Worm (Caenorhabditis elegans) whole organism, L4 larva: ENCODE measurements around the gene srd-58.
A peak's percentile ranks its signal among the peaks of the same experiment; 100 is the strongest.

ENCODE experiments used
- F26F4.8 ChIP-seq: fragments of 200-800 bp; sonication (Bioruptor generic); conservative IDR thresholded peaks from 2 replicates; pipeline ENCODE4 v1.3.6; 2022; ENCODE audit warnings: missing genetic modification characterization, missing compliant biosample characterization
- T20F7.1 ChIP-seq: fragments of 200-800 bp; sonication (Bioruptor generic); optimal IDR thresholded peaks from 2 replicates; lab custom pipeline; 2018; ENCODE audit warnings: mild to moderate bottlenecking, missing genetic modification characterization, missing compliant biosample characterization
- T26A8.4 ChIP-seq: fragments of 200-800 bp; sonication (Bioruptor generic); IDR thresholded peaks from 2 replicates; pipeline ENCODE4 v1.3.6; 2022; ENCODE audit warnings: missing genetic modification characterization, missing compliant biosample characterization
- Y105C5A.15 ChIP-seq: fragments of 200-800 bp; sonication (Bioruptor generic); IDR thresholded peaks from 2 replicates; pipeline ENCODE4 v1.3.6; 2022; ENCODE audit warnings: missing genetic modification characterization, missing compliant biosample characterization
- Y48G9A.11 ChIP-seq: fragments of 200-800 bp; sonication (Bioruptor generic); IDR thresholded peaks from 2 replicates; pipeline ENCODE4 v1.3.6; 2022; ENCODE audit warnings: missing genetic modification reagents, missing genetic modification characterization, missing compliant biosample characterization
- Y5F2A.4 ChIP-seq: fragments of 200-800 bp; sonication (Bioruptor generic); optimal IDR thresholded peaks from 2 replicates; lab custom pipeline; 2018; ENCODE audit warnings: mild to moderate bottlenecking, missing genetic modification characterization, missing compliant biosample characterization
- ZK546.5 ChIP-seq, 2 experiments: sonication (generic microtip); optimal IDR thresholded peaks; 2 replicates each; lab custom pipeline; 2017; ENCODE audit warnings: missing biosample characterization in 2 of 2, missing genetic modification characterization in 2 of 2
- aly-2 ChIP-seq: sonication (generic microtip); optimal IDR thresholded peaks from 2 replicates; lab custom pipeline; 2018; ENCODE audit warnings: missing biosample characterization, missing genetic modification characterization
- ceh-20 ChIP-seq: fragments of 200-800 bp; sonication (Bioruptor generic); IDR thresholded peaks from 2 replicates; pipeline ENCODE4 v1.3.6; 2022; ENCODE audit warnings: missing genetic modification reagents, missing genetic modification characterization, missing compliant biosample characterization
- ceh-62 ChIP-seq: sonication (generic microtip); optimal IDR thresholded peaks from 2 replicates; lab custom pipeline; 2017; ENCODE audit warnings: missing biosample characterization, missing genetic modification characterization
- ceh-82 ChIP-seq: sonication (generic microtip); optimal IDR thresholded peaks from 2 replicates; lab custom pipeline; 2017; ENCODE audit warnings: missing biosample characterization, missing genetic modification characterization
- ces-1 ChIP-seq: fragments of 150-350 bp; sonication (generic microtip); optimal IDR thresholded peaks from 4 replicates; lab custom pipeline; 2014; ENCODE audit warnings: missing biosample characterization, missing genetic modification reagents, missing genetic modification characterization
- ctbp-1 ChIP-seq: fragments of 200-800 bp; sonication (Bioruptor generic); IDR thresholded peaks from 2 replicates; pipeline ENCODE4 v1.3.6; 2022; ENCODE audit warnings: missing genetic modification reagents, missing genetic modification characterization, missing compliant biosample characterization
- daf-16 ChIP-seq, 3 experiments: sonication (generic microtip); optimal IDR thresholded peaks; 2 replicates each; lab custom pipeline; 2016 to 2017; ENCODE audit warnings: missing genetic modification characterization in 3 of 3, missing genetic modification reagents in 3 of 3, mild to moderate bottlenecking in 2 of 3, missing compliant biosample characterization in 2 of 3, missing biosample characterization in 1 of 3, moderate library complexity in 1 of 3
- daf-8 ChIP-seq: fragments of 200-800 bp; sonication (Bioruptor generic); IDR thresholded peaks from 2 replicates; pipeline ENCODE4 v1.3.6; 2022; ENCODE audit warnings: missing genetic modification characterization, missing compliant biosample characterization
- dmd-9 ChIP-seq: fragments of 200-800 bp; sonication (Bioruptor generic); IDR thresholded peaks from 2 replicates; pipeline ENCODE4 v1.3.6; 2022; ENCODE audit warnings: missing genetic modification reagents, missing genetic modification characterization, missing compliant biosample characterization
- duxl-1 ChIP-seq: sonication (generic microtip); optimal IDR thresholded peaks from 2 replicates; lab custom pipeline; 2016; ENCODE audit warnings: mild to moderate bottlenecking, missing genetic modification characterization, moderate library complexity, missing compliant biosample characterization; ENCODE audit not compliant: poor library complexity
- dve-1 ChIP-seq: sonication (generic microtip); optimal IDR thresholded peaks from 2 replicates; lab custom pipeline; 2017; ENCODE audit warnings: antibody characterized with exemption, mild to moderate bottlenecking, missing genetic modification characterization, missing compliant biosample characterization; ENCODE audit not compliant: insufficient read depth
- gei-8 ChIP-seq: fragments of 200-800 bp; sonication (Bioruptor generic); optimal IDR thresholded peaks from 2 replicates; lab custom pipeline; 2018; ENCODE audit warnings: mild to moderate bottlenecking, missing genetic modification characterization, missing compliant biosample characterization
- hif-1 ChIP-seq, 2 experiments: sonication (generic microtip); optimal IDR thresholded peaks; 2 replicates each; lab custom pipeline; 2016 to 2017; ENCODE audit warnings: missing compliant biosample characterization in 2 of 2, missing genetic modification characterization in 2 of 2, missing genetic modification reagents in 2 of 2, missing genotype in 2 of 2, mild to moderate bottlenecking in 1 of 2
- madf-9 ChIP-seq: fragments of 200-800 bp; sonication (Bioruptor generic); conservative IDR thresholded peaks from 2 replicates; pipeline ENCODE4 v1.3.6; 2022; ENCODE audit warnings: missing genetic modification reagents, missing genetic modification characterization, missing compliant biosample characterization
- mdl-1 ChIP-seq, 2 experiments: fragments of 150-350 bp in 1 of 2; sonication (generic microtip) in 1 of 2; optimal IDR thresholded peaks; 2 replicates each; lab custom pipeline; 2014 to 2017; ENCODE audit warnings: missing biosample characterization in 2 of 2, missing genetic modification characterization in 2 of 2
- mep-1 ChIP-seq: fragments of 150-350 bp; sonication (generic microtip); optimal IDR thresholded peaks from 3 replicates; lab custom pipeline; 2014; ENCODE audit warnings: missing biosample characterization, missing genetic modification characterization
- mes-2 ChIP-seq: sonication (generic microtip); optimal IDR thresholded peaks from 2 replicates; lab custom pipeline; 2016; ENCODE audit warnings: missing genotype, mild to moderate bottlenecking, missing genetic modification characterization, missing compliant biosample characterization; ENCODE audit not compliant: poor library complexity, severe bottlenecking
- nhr-10 ChIP-seq: fragments of 150-350 bp; optimal IDR thresholded peaks from 2 replicates; lab custom pipeline; 2014; ENCODE audit warnings: missing biosample characterization, missing genetic modification characterization
- nhr-11 ChIP-seq: fragments of 150-350 bp; optimal IDR thresholded peaks from 2 replicates; lab custom pipeline; 2014; ENCODE audit warnings: missing biosample characterization, missing genetic modification characterization
- nhr-237 ChIP-seq: sonication (generic microtip); optimal IDR thresholded peaks from 2 replicates; lab custom pipeline; 2017; ENCODE audit warnings: missing biosample characterization, missing genetic modification characterization
- nhr-25 ChIP-seq: sonication (generic microtip); optimal IDR thresholded peaks from 2 replicates; lab custom pipeline; 2017; ENCODE audit warnings: missing genetic modification characterization, mild to moderate bottlenecking, missing compliant biosample characterization, antibody characterized with exemption, moderate library complexity, borderline replicate concordance; ENCODE audit not compliant: insufficient read depth
- nhr-6 ChIP-seq: fragments of 150-350 bp; optimal IDR thresholded peaks from 2 replicates; lab custom pipeline; 2014; ENCODE audit warnings: missing biosample characterization, missing genetic modification characterization
- nhr-76 ChIP-seq: fragments of 150-350 bp; optimal IDR thresholded peaks from 2 replicates; lab custom pipeline; 2014; ENCODE audit warnings: missing biosample characterization, missing genetic modification characterization
- nhr-77 ChIP-seq: fragments of 150-350 bp; optimal IDR thresholded peaks from 2 replicates; lab custom pipeline; 2014; ENCODE audit warnings: missing biosample characterization, missing genetic modification characterization
- php-3 ChIP-seq: fragments of 200-800 bp; sonication (Bioruptor generic); IDR thresholded peaks from 2 replicates; pipeline ENCODE4 v1.3.6; 2022; ENCODE audit warnings: missing genetic modification reagents, missing genetic modification characterization, missing compliant biosample characterization
- pqm-1 ChIP-seq: sonication (generic microtip); optimal IDR thresholded peaks from 2 replicates; lab custom pipeline; 2017; ENCODE audit warnings: missing biosample characterization, missing genetic modification characterization
- saeg-2 ChIP-seq: fragments of 200-800 bp; sonication (Bioruptor generic); IDR thresholded peaks from 2 replicates; pipeline ENCODE4 v1.3.6; 2022; ENCODE audit warnings: missing genetic modification reagents, missing genetic modification characterization, missing compliant biosample characterization
- sdz-12 ChIP-seq: fragments of 200-800 bp; sonication (Bioruptor generic); optimal IDR thresholded peaks from 2 replicates; lab custom pipeline; 2018; ENCODE audit warnings: mild to moderate bottlenecking, missing genetic modification characterization, missing compliant biosample characterization
- set-16 ChIP-seq: fragments of 200-800 bp; sonication (Bioruptor generic); IDR thresholded peaks from 2 replicates; pipeline ENCODE4 v1.3.6; 2022; ENCODE audit warnings: missing genetic modification reagents, missing genetic modification characterization, missing compliant biosample characterization
- spr-1 ChIP-seq: sonication (generic microtip); optimal IDR thresholded peaks from 2 replicates; lab custom pipeline; 2016; ENCODE audit warnings: mild to moderate bottlenecking, missing genetic modification characterization, missing compliant biosample characterization
- tag-97 ChIP-seq: fragments of 200-800 bp; sonication (Bioruptor generic); IDR thresholded peaks from 2 replicates; pipeline ENCODE4 v1.3.6; 2022; ENCODE audit warnings: missing genetic modification characterization, missing compliant biosample characterization
- unc-62 ChIP-seq, 3 experiments: fragments of 150-350 bp in 1 of 3; sonication (generic microtip); optimal IDR thresholded peaks in 2 of 3; peaks in 1 of 3; 1 replicate in 1 of 3; 2 replicates in 2 of 3; lab custom pipeline; 2014 to 2017; ENCODE audit warnings: missing biosample characterization in 3 of 3, missing genetic modification characterization in 3 of 3, missing genetic modification reagents in 3 of 3, missing genotype in 1 of 3
- vab-7 ChIP-seq: fragments of 200-800 bp; sonication (Bioruptor generic); IDR thresholded peaks from 2 replicates; pipeline ENCODE4 v1.3.6; 2022; ENCODE audit warnings: missing genetic modification reagents, missing genetic modification characterization, missing compliant biosample characterization
- ztf-11 ChIP-seq: fragments of 150-350 bp; optimal IDR thresholded peaks from 2 replicates; lab custom pipeline; 2014; ENCODE audit warnings: missing biosample characterization, missing genetic modification characterization
- ztf-7 ChIP-seq: fragments of 150-350 bp; optimal IDR thresholded peaks from 2 replicates; lab custom pipeline; 2014; ENCODE audit warnings: missing biosample characterization, missing genetic modification characterization

srd-58 gene

DNA sequence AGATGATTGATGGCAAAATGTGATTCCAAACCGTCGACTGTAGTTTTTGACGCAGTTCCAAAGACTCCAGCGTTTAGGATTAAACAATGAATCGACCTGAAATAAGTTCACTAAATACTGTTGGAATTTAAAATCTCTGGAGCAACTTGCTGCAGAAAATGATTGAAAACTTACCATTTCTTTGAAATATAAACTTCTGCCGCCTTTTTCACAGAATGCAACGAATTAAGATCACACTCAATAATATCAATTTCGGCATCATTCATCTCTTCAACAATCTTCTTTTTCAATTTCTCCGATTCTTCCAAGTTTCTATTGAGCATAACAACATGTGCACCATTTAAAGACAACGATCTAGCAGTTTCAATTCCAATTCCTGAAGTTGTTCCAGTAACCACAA is 2.8 kb upstream of the srd-58 start:
- TF ChIP-seq gei-8 (GFP tag; lab: Kevin White, UChicago) = no peak
- TF ChIP-seq vab-7 (GFP tag; lab: Robert Waterston, UW) = no peak
- no peak for TF ChIP-seq Y5F2A.4 (GFP tag; lab: Kevin White, UChicago)
- TF ChIP-seq nhr-76 (tag; lab: Kevin White, UChicago) = no peak
- TF ChIP-seq nhr-25 = no peak
- TF ChIP-seq unc-62 (GFP tag; optimal IDR thresholded peaks at IDR 0.05 in 1 of 2; lab: Kevin White, UChicago) = peak in 1 of 2 experiments; percentile 90
- TF ChIP-seq unc-62 (tag; optimal IDR thresholded peaks at IDR 0.05; lab: Kevin White, UChicago) = no peak
- TF ChIP-seq mep-1 (tag; lab: Kevin White, UChicago) = no peak
- no peak for TF ChIP-seq saeg-2 (GFP tag; lab: Robert Waterston, UW)

DNA sequence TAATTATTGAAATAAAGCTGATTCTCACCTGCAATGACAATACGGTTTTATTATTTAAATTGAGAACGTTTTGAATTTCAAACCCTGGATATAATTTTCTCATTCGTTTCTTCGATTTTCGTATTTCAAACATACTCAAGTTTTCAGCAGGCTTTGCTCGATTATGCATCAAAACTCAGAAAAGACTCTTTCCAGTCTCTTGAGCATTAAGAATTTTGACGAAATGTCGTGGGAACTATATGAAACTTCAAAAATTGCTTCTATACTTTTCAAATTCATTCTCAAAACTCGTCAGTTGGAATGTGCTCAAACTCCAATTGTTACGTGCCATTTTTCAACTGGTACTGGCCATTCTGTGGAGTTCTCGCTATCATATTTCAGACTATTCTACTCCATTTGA is 537 bp upstream of the srd-58 start, which contains the start of gene srd-59:
TSS of gene srd-59 (plus strand) at position 301 of the 400 bp plus-strand sequence.
- TF ChIP-seq saeg-2 (GFP tag; lab: Robert Waterston, UW) (no peak), ces-1 (GFP tag; lab: Kevin White, UChicago) (no peak), mes-2 (tag; lab: Kevin White, UChicago) (no peak), nhr-25 (no peak)
- TF ChIP-seq, all 104 proteins: peak for 0

DNA sequence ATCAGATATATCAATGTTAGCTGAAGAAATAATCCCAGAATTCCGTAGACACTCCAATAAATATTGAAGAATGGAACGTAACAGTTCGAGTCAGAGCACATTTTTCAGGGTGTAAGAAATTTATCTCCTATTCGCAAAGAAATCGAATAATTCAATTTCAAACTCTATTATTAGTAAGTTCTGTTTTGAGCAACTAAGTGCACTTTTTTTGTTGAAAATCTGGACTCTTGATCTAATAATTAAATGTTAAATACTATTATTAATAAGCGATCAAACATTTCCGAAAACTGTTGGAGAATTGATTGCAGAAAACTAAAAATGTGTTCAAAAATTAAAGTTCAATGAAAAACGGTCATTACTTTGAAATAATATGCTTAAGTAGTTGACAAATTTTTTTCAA is 1.7 kb downstream of the srd-58 start, which contains the start of gene srd-56:
TSS of gene srd-56 (minus strand) at position 101 of the 400 bp plus-strand sequence.
- TF ChIP-seq madf-9 (GFP tag; lab: Robert Waterston, UW) = no peak
- TF ChIP-seq ceh-82 (tag; lab: Kevin White, UChicago) = no peak
- no peak for TF ChIP-seq dmd-9 (GFP tag; lab: Robert Waterston, UW)
- no peak for TF ChIP-seq daf-16 (GFP tag; optimal IDR thresholded peaks at IDR 0.05; lab: Kevin White, UChicago)
- TF ChIP-seq daf-16 (tag; optimal IDR thresholded peaks at IDR 0.05; lab: Kevin White, UChicago) = no peak
- no peak for TF ChIP-seq mep-1 (tag; lab: Kevin White, UChicago)
- TF ChIP-seq hif-1 (tag; optimal IDR thresholded peaks at IDR 0.05; lab: Kevin White, UChicago) = no peak
- TF ChIP-seq Y48G9A.11 (GFP tag; lab: Robert Waterston, UW) = no peak
- TF ChIP-seq F26F4.8 (GFP tag; lab: Robert Waterston, UW) = no peak
- TF ChIP-seq ztf-11 (tag; lab: Kevin White, UChicago) = no peak
- no peak for TF ChIP-seq ctbp-1 (GFP tag; lab: Robert Waterston, UW)
- no peak for TF ChIP-seq T26A8.4 (GFP tag; lab: Robert Waterston, UW)
- TF ChIP-seq nhr-6 (tag; lab: Kevin White, UChicago) = no peak
- TF ChIP-seq php-3 (GFP tag; lab: Robert Waterston, UW) = no peak
- no peak for TF ChIP-seq mdl-1 (tag; optimal IDR thresholded peaks at IDR 0.05; lab: Kevin White, UChicago)
- TF ChIP-seq, all 104 proteins: peak for 0

DNA sequence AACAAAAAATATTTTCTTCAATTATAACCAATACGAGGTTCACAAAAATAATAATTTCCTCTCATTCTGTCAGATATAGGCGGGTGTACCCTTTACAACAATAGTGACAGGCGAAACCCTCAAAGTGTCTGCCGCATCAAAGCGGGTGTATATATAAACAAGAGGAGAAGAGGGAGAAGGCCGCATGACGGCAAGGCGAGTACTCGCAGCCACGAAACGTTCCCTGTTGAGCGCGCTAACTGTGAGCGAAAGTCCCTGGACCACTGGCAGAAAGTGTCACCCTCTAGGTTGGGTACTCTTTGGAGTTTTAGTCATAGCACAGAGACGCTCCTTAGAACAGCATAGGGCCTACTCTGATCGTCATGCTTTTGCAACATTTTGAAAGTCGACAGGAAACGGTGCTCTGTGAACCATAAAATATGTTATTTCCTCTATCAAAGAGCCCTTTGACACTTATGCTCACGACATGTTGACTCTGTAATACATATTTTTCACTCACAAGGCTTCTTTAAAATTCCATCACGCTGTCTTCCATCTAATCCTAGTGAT is 4.7 kb downstream of the srd-58 start, which contains the start of gene pcrg-1:
TSS of gene pcrg-1 (plus strand) at position 499 of the 549 bp plus-strand sequence.
- peak; percentile 35 for TF ChIP-seq T20F7.1 (GFP tag; lab: Kevin White, UChicago)
- TF ChIP-seq Y5F2A.4 (GFP tag; lab: Kevin White, UChicago) = peak; percentile 82
- TF ChIP-seq T26A8.4 (GFP tag; lab: Robert Waterston, UW) = peak; percentile 91
- no peak for TF ChIP-seq pqm-1 (tag; lab: Kevin White, UChicago)
- TF ChIP-seq mep-1 (tag; lab: Kevin White, UChicago) = peak; percentile 61
- TF ChIP-seq ztf-7 (tag; lab: Kevin White, UChicago) = peak; percentile 57
- peak; percentile 12 to 56 for TF ChIP-seq hif-1 (tag; optimal IDR thresholded peaks at IDR 0.05; lab: Kevin White, UChicago)
- no peak; the same call in none of the 2 replicates for TF ChIP-seq set-16
- TF ChIP-seq aly-2 = no peak
- TF ChIP-seq dve-1 (tag; lab: Kevin White, UChicago) = peak; percentile 57
- peak; percentile 79 for TF ChIP-seq ceh-20 (GFP tag; lab: Robert Waterston, UW)
- no peak for TF ChIP-seq nhr-11
- TF ChIP-seq ceh-62 = no peak
- peak; percentile 80 for TF ChIP-seq spr-1 (tag; lab: Kevin White, UChicago)
- TF ChIP-seq tag-97 (GFP tag; lab: Robert Waterston, UW) = no peak
- no peak for TF ChIP-seq duxl-1 (tag; lab: Kevin White, UChicago)
- peak; percentile 90 for TF ChIP-seq Y105C5A.15
- TF ChIP-seq ZK546.5 (tag; optimal IDR thresholded peaks at IDR 0.05; lab: Kevin White, UChicago) = no peak
- peak; percentile 73; the same call in 1 of the 2 replicates for TF ChIP-seq daf-8 (GFP tag; lab: Robert Waterston, UW)
- peak; percentile 77 for TF ChIP-seq nhr-6 (tag; lab: Kevin White, UChicago)
- TF ChIP-seq sdz-12 (GFP tag; lab: Kevin White, UChicago) = no peak
- TF ChIP-seq nhr-237 = no peak
- TF ChIP-seq nhr-77 (tag; lab: Kevin White, UChicago) = no peak
- no peak for TF ChIP-seq nhr-10 (tag; lab: Kevin White, UChicago)
- TF ChIP-seq gei-8 (GFP tag; lab: Kevin White, UChicago) = peak; percentile 12
